Worm (Caenorhabditis elegans): ENCODE data around the gene F37C4.8.

ce11 chrIV:3914462-3914861 lies 33.4 kb upstream of the F37C4.8 start, which contains the start of gene F56D6.19:
- TF ChIP-seq ama-1 (optimal IDR thresholded peaks at IDR 0.05) (no peak), unc-62 (GFP tag; optimal IDR thresholded peaks at IDR 0.05) (no peak), lsy-2 (tag; optimal IDR thresholded peaks at IDR 0.05) (no peak), ces-1 (GFP tag; optimal IDR thresholded peaks at IDR 0.05) (no peak)

Data from whole organism, L1 larva.